Worm (Caenorhabditis elegans): Measurements from ENCODE around the gene fbxb-108.

fbxb-108 gene

ce11 chrII:2801764-2802163 is 37.0 kb downstream of the fbxb-108 start:
- TF ChIP-seq mxl-1 (tag; optimal IDR thresholded peaks at IDR 0.05) = no peak
- TF ChIP-seq zfh-2 (GFP tag; conservative IDR thresholded peaks at IDR 0.05) = peak; percentile 58; the same call in 1 of the 2 replicates
- peak; percentile 55 for TF ChIP-seq hmg-1.2 (GFP tag; IDR thresholded peaks at IDR 0.05)

ce11 chrII:2802804-2803586 is 38.2 kb downstream of the fbxb-108 start:
- TF ChIP-seq xnd-1 (tag; optimal IDR thresholded peaks at IDR 0.05) = no peak
- TF ChIP-seq hmg-1.2 (GFP tag; IDR thresholded peaks at IDR 0.05) = peak; percentile 91
- TF ChIP-seq cebp-1 (GFP tag; IDR thresholded peaks at IDR 0.05) = no peak
- peak; percentile 44 for TF ChIP-seq cebp-1 (tag; optimal IDR thresholded peaks at IDR 0.05)
- TF ChIP-seq nhr-80 (tag; optimal IDR thresholded peaks at IDR 0.05) = peak; percentile 75

ce11 chrII:2804245-2804644 is 39.5 kb downstream of the fbxb-108 start:
- TF ChIP-seq cebp-1 (GFP tag; IDR thresholded peaks at IDR 0.05) (no peak), cebp-1 (tag; optimal IDR thresholded peaks at IDR 0.05) (peak; percentile 2), hmg-1.2 (GFP tag; IDR thresholded peaks at IDR 0.05) (peak; percentile 33; the same call in 1 of the 2 replicates), F23B12.7 (tag; optimal IDR thresholded peaks at IDR 0.05; ENCODE audit: insufficient read depth) (peak; percentile 36), ztf-18 (tag; optimal IDR thresholded peaks at IDR 0.05) (no peak), ztf-28 (GFP tag; IDR thresholded peaks at IDR 0.05) (no peak), K11D2.4 (GFP tag; IDR thresholded peaks at IDR 0.05) (no peak), lsy-27 (tag; optimal IDR thresholded peaks at IDR 0.05; ENCODE audit: borderline replicate concordance, insufficient read depth) (no peak), B0035.1 (tag; optimal IDR thresholded peaks at IDR 0.05) (no peak), atf-7 (tag; optimal IDR thresholded peaks at IDR 0.05) (no peak), madf-6 (GFP tag; IDR thresholded peaks at IDR 0.05) (no peak), somi-1 (GFP tag; optimal IDR thresholded peaks at IDR 0.05) (peak; percentile 45), F33H1.4 (GFP tag; IDR thresholded peaks at IDR 0.05) (no peak)

- TF ChIP-seq snpc-3.4 (tag; optimal IDR thresholded peaks at IDR 0.05) (no peak), T07F8.4 (tag; optimal IDR thresholded peaks at IDR 0.05) (no peak), ztf-26 (tag; optimal IDR thresholded peaks at IDR 0.05) (no peak), dpl-1 (GFP tag; optimal IDR thresholded peaks at IDR 0.05) (no peak), attf-3 (GFP tag; conservative IDR thresholded peaks at IDR 0.05) (no peak), him-1 (tag; optimal IDR thresholded peaks at IDR 0.05) (no peak), nfya-1 (tag; optimal IDR thresholded peaks at IDR 0.05; ENCODE audit: borderline replicate concordance, insufficient read depth) (no peak), tlf-1 (GFP tag; optimal IDR thresholded peaks at IDR 0.05) (no peak), nfyb-1 (GFP tag; IDR thresholded peaks at IDR 0.05) (no peak), nhr-179 (tag; optimal IDR thresholded peaks at IDR 0.05) (no peak), Y67H2A.10 (GFP tag; conservative IDR thresholded peaks at IDR 0.05) (no peak), hrde-1 (tag; optimal IDR thresholded peaks at IDR 0.05; ENCODE audit: borderline replicate concordance) (no peak), sdz-38 (tag; optimal IDR thresholded peaks at IDR 0.05) (no peak), mcd-1 (GFP tag; IDR thresholded peaks at IDR 0.05) (0 out of 2 replicates have a peak, but pooled peaks have one; percentile 25), cebp-1 (GFP tag; IDR thresholded peaks at IDR 0.05) (no peak), cebp-1 (tag; optimal IDR thresholded peaks at IDR 0.05) (peak; percentile 46), egl-44 (GFP tag; IDR thresholded peaks at IDR 0.05) (no peak), madf-8 (GFP tag; conservative IDR thresholded peaks at IDR 0.05) (no peak), lin-26 (GFP tag; IDR thresholded peaks at IDR 0.05) (no peak), F57C9.4 (tag; optimal IDR thresholded peaks at IDR 0.05) (no peak), hmg-1.2 (GFP tag; IDR thresholded peaks at IDR 0.05) (peak; percentile 81), ceh-100 (GFP tag; IDR thresholded peaks at IDR 0.05) (peak; percentile 10; the same call in 1 of the 2 replicates), ceh-40 (GFP tag; IDR thresholded peaks at IDR 0.05) (no peak), F23B12.7 (tag; optimal IDR thresholded peaks at IDR 0.05; ENCODE audit: insufficient read depth) (no peak), Y53G8AR.9 (GFP tag; conservative IDR thresholded peaks at IDR 0.05) (0 out of 2 replicates have a peak, but pooled peaks have one; percentile 29), ceh-79 (tag; optimal IDR thresholded peaks at IDR 0.05) (no peak), ztf-3 (GFP tag; optimal IDR thresholded peaks at IDR 0.05) (no peak), ztf-6 (GFP tag; IDR thresholded peaks at IDR 0.05) (no peak)
These were observed 40.2 kb downstream of the fbxb-108 start for ce11 chrII:2804949-2805348.

All from whole organism, young adult.